Worm (Caenorhabditis elegans): ENCODE results near the gene acs-4.
A peak's percentile ranks its signal among the peaks of the same experiment; 100 is the strongest.

Gene acs-4

ce11 chrIII:7120477-7120876, 47.2 kb upstream of the acs-4 start (continued):
- TF ChIP-seq sup-37 (GFP tag; optimal IDR thresholded peaks at IDR 0.05) = no peak
- TF ChIP-seq nhr-90 (tag; optimal IDR thresholded peaks at IDR 0.05; ENCODE audit: poor library complexity) = peak; percentile 58
- no peak for TF ChIP-seq ceh-8 (GFP tag; optimal IDR thresholded peaks at IDR 0.05)
- no peak for TF ChIP-seq ztf-11 (tag; optimal IDR thresholded peaks at IDR 0.05)
- peak; percentile 12 for TF ChIP-seq mep-1 (tag; optimal IDR thresholded peaks at IDR 0.05)
- TF ChIP-seq snu-23 (GFP tag; optimal IDR thresholded peaks at IDR 0.05) = peak; percentile 52
- no peak for TF ChIP-seq mab-9 (GFP tag; IDR thresholded peaks at IDR 0.05)
- TF ChIP-seq snpc-4 (tag; optimal IDR thresholded peaks at IDR 0.05) = no peak
- TF ChIP-seq swsn-7 (tag; optimal IDR thresholded peaks at IDR 0.05) = peak; percentile 7
- no peak for TF ChIP-seq fkh-4 (tag; optimal IDR thresholded peaks at IDR 0.05; ENCODE audit: borderline replicate concordance)
- no peak for TF ChIP-seq ceh-63 (GFP tag; optimal IDR thresholded peaks at IDR 0.05)
- no peak for TF ChIP-seq skn-1 (tag; optimal IDR thresholded peaks at IDR 0.05)
- TF ChIP-seq nhr-11 (tag; optimal IDR thresholded peaks at IDR 0.05) = no peak
- no peak for TF ChIP-seq nhr-237 (tag; optimal IDR thresholded peaks at IDR 0.05)
- TF ChIP-seq tlp-1 (tag; optimal IDR thresholded peaks at IDR 0.05) = no peak

ce11 chrIII:7122860-7123259, 44.8 kb upstream of the acs-4 start, which contains the start of the genes B0280.9 and rpia-1:
Gene B0280.9 (minus strand): TSS chrIII:7122895.
Gene rpia-1 (plus strand): TSS chrIII:7123128.
- peak; percentile 48; the same call in 1 of the 2 replicates for TF ChIP-seq nhr-19 (GFP tag; conservative IDR thresholded peaks at IDR 0.05)
- no peak for TF ChIP-seq irx-1 (tag; optimal IDR thresholded peaks at IDR 0.05)
- TF ChIP-seq F16B12.6 (tag; optimal IDR thresholded peaks at IDR 0.05) = peak; percentile 90
- TF ChIP-seq dpl-1 (GFP tag; optimal IDR thresholded peaks at IDR 0.05) = peak in 2 of 3 experiments; percentile 32 to 48
- peak in 1 of 3 experiments; percentile 27 for TF ChIP-seq ceh-82 (tag; optimal IDR thresholded peaks at IDR 0.05)
- peak; percentile 37 for TF ChIP-seq lin-14 (GFP tag; optimal IDR thresholded peaks at IDR 0.05)
- peak; percentile 22 for TF ChIP-seq nhr-71 (tag; optimal IDR thresholded peaks at IDR 0.05)
- TF ChIP-seq hlh-17 (GFP tag; optimal IDR thresholded peaks at IDR 0.05; ENCODE audit: borderline replicate concordance) = no peak
- TF ChIP-seq sptf-1 (tag; optimal IDR thresholded peaks at IDR 0.05) = no peak
- TF ChIP-seq lin-35 (GFP tag; optimal IDR thresholded peaks at IDR 0.05) = peak; percentile 37 to 71
- TF ChIP-seq blmp-1 (tag; optimal IDR thresholded peaks at IDR 0.05) = peak; percentile 1
- TF ChIP-seq nhr-237 (tag; optimal IDR thresholded peaks at IDR 0.05) = no peak
- TF ChIP-seq tbx-2 (tag; optimal IDR thresholded peaks at IDR 0.05) = no peak
- TF ChIP-seq elt-2 (tag; optimal IDR thresholded peaks at IDR 0.05) = peak; percentile 47
- no peak for TF ChIP-seq nhr-76 (tag; optimal IDR thresholded peaks at IDR 0.05)
- peak; percentile 10 for TF ChIP-seq rnt-1 (tag; optimal IDR thresholded peaks at IDR 0.05)
- no peak for TF ChIP-seq mef-2 (tag; optimal IDR thresholded peaks at IDR 0.05)
- no peak for TF ChIP-seq swsn-7 (tag; optimal IDR thresholded peaks at IDR 0.05)
- TF ChIP-seq lsy-2 (tag; optimal IDR thresholded peaks at IDR 0.05) = peak; percentile 90 to 97
- TF ChIP-seq efl-1 (optimal IDR thresholded peaks at IDR 0.05) = peak; percentile 36 to 62
- peak; percentile 52 to 89 for TF ChIP-seq efl-1 (GFP tag; optimal IDR thresholded peaks at IDR 0.05 in 1 of 2)
- TF ChIP-seq snu-23 (GFP tag; optimal IDR thresholded peaks at IDR 0.05) = peak; percentile 43
- peak; percentile 21 for TF ChIP-seq C16A3.4 (tag; optimal IDR thresholded peaks at IDR 0.05)

ce11 chrIII:7124364-7124763, 43.3 kb upstream of the acs-4 start, which contains the start of gene B0280.2:
Gene B0280.2 (plus strand): TSS chrIII:7124664.
- no peak for TF ChIP-seq ceh-82 (tag; optimal IDR thresholded peaks at IDR 0.05)
- TF ChIP-seq lir-3 (tag; optimal IDR thresholded peaks at IDR 0.05; ENCODE audit: poor library complexity) = no peak
- TF ChIP-seq rnt-1 (tag; optimal IDR thresholded peaks at IDR 0.05) = no peak
- TF ChIP-seq ces-1 (GFP tag; optimal IDR thresholded peaks at IDR 0.05) = no peak
- TF ChIP-seq mab-9 (GFP tag; IDR thresholded peaks at IDR 0.05) = no peak
- no peak for TF ChIP-seq mef-2 (tag; optimal IDR thresholded peaks at IDR 0.05)
- TF ChIP-seq sup-37 (GFP tag; optimal IDR thresholded peaks at IDR 0.05) = no peak
- no peak for TF ChIP-seq elt-3 (tag; optimal IDR thresholded peaks at IDR 0.05)
- no peak for TF ChIP-seq nhr-11 (tag; optimal IDR thresholded peaks at IDR 0.05)
